Worm (Caenorhabditis elegans) whole organism, L3 larva: ENCODE data around the gene nspg-12.

Experiments used
- ZK546.5 ChIP-seq: sonication (generic microtip); optimal IDR thresholded peaks from 2 replicates; lab custom pipeline; 2017; ENCODE audit warnings: missing biosample characterization, missing genetic modification characterization
- aly-2 ChIP-seq: fragments of 150-350 bp; optimal IDR thresholded peaks from 2 replicates; lab custom pipeline; 2014; ENCODE audit warnings: missing biosample characterization, missing genetic modification characterization
- ceh-28 ChIP-seq: fragments of 150-350 bp; optimal IDR thresholded peaks from 2 replicates; lab custom pipeline; 2014; ENCODE audit warnings: missing biosample characterization, missing genetic modification reagents, missing genetic modification characterization
- egl-27 ChIP-seq: sonication (generic microtip); optimal IDR thresholded peaks from 4 replicates; lab custom pipeline; 2017; ENCODE audit warnings: missing biosample characterization, missing genetic modification reagents, missing genetic modification characterization
- elt-1 ChIP-seq: fragments of 150-350 bp; optimal IDR thresholded peaks from 2 replicates; lab custom pipeline; 2014; ENCODE audit warnings: missing biosample characterization, missing genetic modification characterization
- mdl-1 ChIP-seq: fragments of 150-350 bp; optimal IDR thresholded peaks from 2 replicates; lab custom pipeline; 2014; ENCODE audit warnings: missing biosample characterization, missing genetic modification characterization
- mml-1 ChIP-seq: fragments of 150-350 bp; sonication (generic microtip); optimal IDR thresholded peaks from 3 replicates; lab custom pipeline; 2014; ENCODE audit warnings: missing biosample characterization, missing genetic modification characterization
- nhr-11 ChIP-seq: fragments of 150-350 bp; optimal IDR thresholded peaks from 2 replicates; lab custom pipeline; 2014; ENCODE audit warnings: missing biosample characterization, missing genetic modification characterization
- ztf-4 ChIP-seq: fragments of 150-350 bp; optimal IDR thresholded peaks from 2 replicates; lab custom pipeline; 2014; ENCODE audit warnings: missing biosample characterization, missing genetic modification characterization

- TF ChIP-seq mml-1 (tag; lab: Kevin White, UChicago), result no peak
- TF ChIP-seq aly-2 (tag; lab: Kevin White, UChicago), result no peak
- TF ChIP-seq mdl-1 (tag; lab: Kevin White, UChicago), result no peak
- TF ChIP-seq egl-27 (tag; lab: Kevin White, UChicago), result no peak
- no peak for TF ChIP-seq ztf-4
- no peak for TF ChIP-seq nhr-11
- TF ChIP-seq elt-1 (tag; lab: Kevin White, UChicago), result no peak
- no peak for TF ChIP-seq ceh-28 (tag; lab: Kevin White, UChicago)
- TF ChIP-seq ZK546.5, result no peak
Observed at ce11 chrX:5243382-5243979, 13.6 kb upstream of the nspg-12 start, which contains the start of gene mtm-5.
